Worm (Caenorhabditis elegans): Measurements from ENCODE around the gene F40G12.5.

- no peak for TF ChIP-seq ztf-11 (tag; optimal IDR thresholded peaks at IDR 0.05)
- TF ChIP-seq sea-2 (GFP tag; optimal IDR thresholded peaks at IDR 0.05): no peak
- no peak for TF ChIP-seq nhr-67 (tag; optimal IDR thresholded peaks at IDR 0.05)
These were observed 11.6 kb upstream of the F40G12.5 start, which contains the start of the genes srt-74 and F40G12.9 for ce11 chrV:14282222-14282709.
